Fruit fly (Drosophila melanogaster) whole organism, embryonic: ENCODE data around the gene Arl5.

ENCODE experiments used
- ATbp ChIP-seq: fragments of 200-800 bp; sonication (Bioruptor generic); optimal IDR thresholded peaks from 2 replicates; lab custom pipeline; 2017; ENCODE audit warnings: missing biosample characterization, mild to moderate bottlenecking, missing genetic modification characterization, missing genetic modification reagents
- Antp ChIP-seq: fragments of 200-800 bp; sonication (Bioruptor generic); optimal IDR thresholded peaks from 3 replicates; lab custom pipeline; 2016; ENCODE audit warnings: missing biosample characterization, missing genetic modification characterization
- BtbVII ChIP-seq: fragments of 200-800 bp; sonication (Bioruptor generic); optimal IDR thresholded peaks from 3 replicates; lab custom pipeline; 2017; ENCODE audit warnings: missing biosample characterization, mild to moderate bottlenecking, missing genetic modification characterization
- CG10366 ChIP-seq: fragments of 200-800 bp; sonication (Bioruptor generic); IDR thresholded peaks from 2 replicates; pipeline ENCODE4 v1.3.6; 2022; ENCODE audit warnings: missing biosample characterization, missing genetic modification characterization
- CG11247 ChIP-seq: fragments of 200-800 bp; sonication (Bioruptor generic); IDR thresholded peaks from 2 replicates; pipeline ENCODE4 v1.3.6; 2022; ENCODE audit warnings: missing biosample characterization, missing genetic modification characterization
- CG11560 ChIP-seq: fragments of 200-800 bp; sonication (Bioruptor generic); IDR thresholded peaks from 3 replicates; pipeline ENCODE4 v1.3.6; 2022; ENCODE audit warnings: missing biosample characterization, missing genetic modification characterization
- CG11696 ChIP-seq: fragments of 200-800 bp; sonication (Bioruptor generic); IDR thresholded peaks from 2 replicates; pipeline ENCODE4 v1.3.6; 2022; ENCODE audit warnings: missing biosample characterization, missing genetic modification characterization
- CG12391 ChIP-seq: fragments of 200-800 bp; sonication (Bioruptor generic); optimal IDR thresholded peaks from 3 replicates; lab custom pipeline; 2018; ENCODE audit warnings: missing biosample characterization, mild to moderate bottlenecking, missing genetic modification characterization, moderate library complexity
- CG15073 ChIP-seq: fragments of 200-800 bp; sonication (Bioruptor generic); optimal IDR thresholded peaks from 2 replicates; lab custom pipeline; 2016; ENCODE audit warnings: missing biosample characterization, missing genetic modification characterization
- CG15269 ChIP-seq: fragments of 200-800 bp; sonication (Bioruptor generic); optimal IDR thresholded peaks from 2 replicates; lab custom pipeline; 2018; ENCODE audit warnings: missing biosample characterization, mild to moderate bottlenecking, missing genetic modification characterization, moderate library complexity
- CG16863 ChIP-seq: fragments of 200-800 bp; sonication (Bioruptor generic); optimal IDR thresholded peaks from 3 replicates; lab custom pipeline; 2016; ENCODE audit warnings: missing biosample characterization, missing genetic modification characterization
- CG17568 ChIP-seq: fragments of 200-800 bp; sonication (Bioruptor generic); optimal IDR thresholded peaks from 2 replicates; lab custom pipeline; 2018; ENCODE audit warnings: missing biosample characterization, mild to moderate bottlenecking, missing genetic modification characterization, moderate library complexity
- CG17829 ChIP-seq: fragments of 200-800 bp; optimal IDR thresholded peaks from 2 replicates; lab custom pipeline; 2019; ENCODE audit warnings: missing biosample characterization, mild to moderate bottlenecking, missing genetic modification characterization, moderate library complexity
- CG34224 ChIP-seq: fragments of 200-800 bp; sonication (Bioruptor generic); IDR thresholded peaks from 3 replicates; pipeline ENCODE4 v1.3.6; 2022; ENCODE audit warnings: missing biosample characterization, missing genetic modification characterization; ENCODE audit not compliant: partially characterized antibody
- CG4424 ChIP-seq: fragments of 200-800 bp; sonication (Bioruptor generic); optimal IDR thresholded peaks from 3 replicates; lab custom pipeline; 2016; ENCODE audit warnings: missing biosample characterization, missing genetic modification characterization
- CG4730 ChIP-seq: fragments of 200-800 bp; sonication (Bioruptor generic); IDR thresholded peaks from 2 replicates; pipeline ENCODE4 v1.3.6; 2022; ENCODE audit warnings: missing biosample characterization, missing genetic modification characterization
- CG6813 ChIP-seq: fragments of 200-800 bp; sonication (Bioruptor generic); optimal IDR thresholded peaks from 2 replicates; lab custom pipeline; 2017; ENCODE audit warnings: missing biosample characterization, missing genetic modification characterization, mild to moderate bottlenecking, moderate library complexity, missing genetic modification reagents
- CG7745 ChIP-seq: fragments of 200-800 bp; sonication (Bioruptor generic); optimal IDR thresholded peaks from 2 replicates; lab custom pipeline; 2018; ENCODE audit warnings: missing biosample characterization, mild to moderate bottlenecking, missing genetic modification characterization, moderate library complexity
- CG8944 ChIP-seq: fragments of 200-800 bp; sonication (Bioruptor generic); optimal IDR thresholded peaks from 3 replicates; lab custom pipeline; 2016; ENCODE audit warnings: missing biosample characterization, missing genetic modification characterization
- CrebB ChIP-seq: fragments of 200-800 bp; sonication (Bioruptor generic); optimal IDR thresholded peaks from 3 replicates; lab custom pipeline; 2018; ENCODE audit warnings: missing biosample characterization, mild to moderate bottlenecking, missing genetic modification characterization
- Dbx ChIP-seq: fragments of 200-800 bp; sonication (Bioruptor generic); IDR thresholded peaks from 3 replicates; pipeline ENCODE4 v1.3.6; 2022; ENCODE audit warnings: missing biosample characterization, missing genetic modification characterization
- Dek ChIP-seq: fragments of 200-800 bp; sonication (Bioruptor generic); optimal IDR thresholded peaks from 3 replicates; lab custom pipeline; 2019; ENCODE audit warnings: missing biosample characterization, mild to moderate bottlenecking, missing genetic modification characterization, moderate library complexity
- Doc2 ChIP-seq: fragments of 200-800 bp; sonication (Bioruptor generic); IDR thresholded peaks from 2 replicates; pipeline ENCODE4 v1.3.6; 2022; ENCODE audit warnings: missing biosample characterization, missing genetic modification characterization
- Elba2 ChIP-seq: fragments of 200-800 bp; sonication (Bioruptor generic); optimal IDR thresholded peaks from 3 replicates; lab custom pipeline; 2016; ENCODE audit warnings: missing biosample characterization, missing genetic modification characterization
- Fer3 ChIP-seq: fragments of 200-800 bp; sonication (Bioruptor generic); optimal IDR thresholded peaks from 2 replicates; lab custom pipeline; 2018; ENCODE audit warnings: missing biosample characterization, mild to moderate bottlenecking, missing genetic modification characterization, moderate library complexity
- Hr3 ChIP-seq: fragments of 200-800 bp; sonication (Bioruptor generic); optimal IDR thresholded peaks from 3 replicates; lab custom pipeline; 2016; ENCODE audit warnings: missing biosample characterization, missing genetic modification characterization
- Hr51 ChIP-seq, 2 experiments: fragments of 200-800 bp; sonication (Bioruptor generic); optimal IDR thresholded peaks; 2 replicates in 1 of 2; 3 replicates in 1 of 2; lab custom pipeline; 2016 to 2018; ENCODE audit warnings: missing biosample characterization in 2 of 2, missing genetic modification characterization in 2 of 2, mild to moderate bottlenecking in 1 of 2, moderate library complexity in 1 of 2
- MBD-R2 ChIP-seq: fragments of 200-800 bp; sonication (Bioruptor generic); IDR thresholded peaks from 2 replicates; pipeline ENCODE4 v1.3.6; 2022; ENCODE audit warnings: missing biosample characterization, missing genetic modification characterization
- Mad ChIP-seq: fragments of 200-800 bp; sonication (Bioruptor generic); optimal IDR thresholded peaks from 2 replicates; lab custom pipeline; 2016; ENCODE audit warnings: missing biosample characterization, missing genetic modification characterization
- Meics ChIP-seq: fragments of 200-800 bp; sonication (Bioruptor generic); optimal IDR thresholded peaks from 2 replicates; lab custom pipeline; 2017; ENCODE audit warnings: missing biosample characterization, mild to moderate bottlenecking, missing genetic modification characterization
- Nf-YB ChIP-seq: fragments of 200-800 bp; sonication (Bioruptor generic); optimal IDR thresholded peaks from 3 replicates; lab custom pipeline; 2019; ENCODE audit warnings: missing biosample characterization, mild to moderate bottlenecking, missing genetic modification characterization, moderate library complexity
- Sox100B ChIP-seq: fragments of 200-800 bp; sonication (Bioruptor generic); optimal IDR thresholded peaks from 3 replicates; lab custom pipeline; 2018; ENCODE audit warnings: missing biosample characterization, mild to moderate bottlenecking, missing genetic modification characterization
- Spps ChIP-seq: fragments of 200-800 bp; sonication (Bioruptor generic); optimal IDR thresholded peaks from 2 replicates; lab custom pipeline; 2018; ENCODE audit warnings: missing biosample characterization, mild to moderate bottlenecking, missing genetic modification characterization
- Tbp ChIP-seq: fragments of >200 bp; optimal IDR thresholded peaks from 2 replicates; lab custom pipeline; 2018; ENCODE audit warnings: missing biosample characterization, missing genetic modification characterization
- aop ChIP-seq: fragments of 200-800 bp; sonication (Bioruptor generic); IDR thresholded peaks from 2 replicates; pipeline ENCODE4 v1.3.6; 2022; ENCODE audit warnings: missing biosample characterization, missing genetic modification characterization
- cg ChIP-seq: fragments of 200-800 bp; sonication (Bioruptor generic); optimal IDR thresholded peaks from 3 replicates; lab custom pipeline; 2019; ENCODE audit warnings: missing biosample characterization, mild to moderate bottlenecking, missing genetic modification characterization, moderate library complexity
- chinmo ChIP-seq: fragments of 200-800 bp; sonication (Bioruptor generic); IDR thresholded peaks from 4 replicates; pipeline ENCODE4 v1.3.6; 2022; ENCODE audit warnings: missing biosample characterization, missing genetic modification characterization; ENCODE audit not compliant: partially characterized antibody
- corto ChIP-seq: fragments of 200-800 bp; sonication (Bioruptor generic); optimal IDR thresholded peaks from 2 replicates; lab custom pipeline; 2016; ENCODE audit warnings: missing biosample characterization, mild to moderate bottlenecking, missing genetic modification characterization, moderate library complexity
- gcm ChIP-seq: fragments of 200-800 bp; sonication (Bioruptor generic); optimal IDR thresholded peaks from 2 replicates; lab custom pipeline; 2019; ENCODE audit warnings: missing biosample characterization, mild to moderate bottlenecking, missing genetic modification characterization, moderate library complexity
- jigr1 ChIP-seq: fragments of 200-800 bp; sonication (Bioruptor generic); IDR thresholded peaks from 3 replicates; pipeline ENCODE4 v1.3.6; 2022; ENCODE audit warnings: missing biosample characterization, missing genetic modification characterization
- klu ChIP-seq: fragments of 200-800 bp; sonication (Bioruptor generic); IDR thresholded peaks from 2 replicates; pipeline ENCODE4 v1.3.6; 2022; ENCODE audit warnings: missing biosample characterization, missing genetic modification characterization
- pzg ChIP-seq: fragments of 200-800 bp; sonication (Bioruptor generic); optimal IDR thresholded peaks from 3 replicates; lab custom pipeline; 2018; ENCODE audit warnings: missing biosample characterization, mild to moderate bottlenecking, missing genetic modification characterization, moderate library complexity
- sens ChIP-seq: fragments of 200-800 bp; sonication (Bioruptor generic); peaks from one replicate; lab custom pipeline; 2016; ENCODE audit warnings: missing biosample characterization, missing genetic modification characterization
- sisA ChIP-seq: fragments of 200-800 bp; sonication (Bioruptor generic); IDR thresholded peaks from 2 replicates; pipeline ENCODE4 v1.3.6; 2022; ENCODE audit warnings: missing biosample characterization, missing genetic modification characterization
- sob ChIP-seq: fragments of 200-800 bp; sonication (Bioruptor generic); IDR thresholded peaks from 2 replicates; pipeline ENCODE4 v1.3.6; 2022; ENCODE audit warnings: missing biosample characterization, missing genetic modification characterization
- ssp ChIP-seq: fragments of 200-800 bp; sonication (Bioruptor generic); IDR thresholded peaks from 2 replicates; pipeline ENCODE4 v1.3.6; 2022; ENCODE audit warnings: missing biosample characterization, missing genetic modification characterization
- trem ChIP-seq: fragments of 200-800 bp; optimal IDR thresholded peaks from 3 replicates; lab custom pipeline; 2019; ENCODE audit warnings: missing biosample characterization, mild to moderate bottlenecking, missing genetic modification characterization, moderate library complexity
- twi ChIP-seq: fragments of 200-800 bp; optimal IDR thresholded peaks from 2 replicates; lab custom pipeline; 2019; ENCODE audit warnings: missing biosample characterization, mild to moderate bottlenecking, missing genetic modification characterization, moderate library complexity

Arl5 gene

dm6 chr3L:8346100-8346980 is 46.7 kb upstream of the Arl5 start, which contains the start of the genes CG7182 and GAPcenA (continued):
- TF ChIP-seq CG6813 (GFP tag; lab: Kevin White, UChicago) (peak; percentile 13), CG4424 (GFP tag; lab: Kevin White, UChicago) (peak; percentile 69), Mad (GFP tag; lab: Kevin White, UChicago) (no peak), CG15269 (tag; lab: Kevin White, UChicago) (peak; percentile 76), CG17829 (tag; lab: Kevin White, UChicago) (peak; percentile 83), Doc2 (no peak), trem (tag; lab: Kevin White, UChicago) (peak; percentile 84), sisA (peak; percentile 58), Hr3 (GFP tag; lab: Kevin White, UChicago) (peak; percentile 82), CG11560 (tag; lab: Robert Waterston, UW) (peak; percentile 97), Sox100B (no peak), Dbx (GFP tag; lab: Robert Waterston, UW) (peak; percentile 46; the same call in 1 of the 3 replicates), twi (peak; percentile 76), CG10366 (peak; percentile 44), Nf-YB (peak; percentile 57), CG17568 (GFP tag; lab: Kevin White, UChicago) (no peak), MBD-R2 (GFP tag; lab: Robert Waterston, UW) (peak; percentile 53), ATbp (GFP tag; lab: Kevin White, UChicago) (peak; percentile 16), CG15073 (no peak), sob (GFP tag; lab: Robert Waterston, UW) (0 out of 2 replicates have a peak, but pooled peaks have one; percentile 11), CG12391 (tag; lab: Kevin White, UChicago) (peak; percentile 81), Dek (tag; lab: Kevin White, UChicago) (peak; percentile 76), CG4730 (GFP tag; lab: Robert Waterston, UW) (no peak), Hr51 (GFP tag; optimal IDR thresholded peaks at IDR 0.05; lab: Kevin White, UChicago) (peak; percentile 29 to 72), Tbp (GFP tag; lab: Kevin White, UChicago) (no peak), aop (GFP tag; lab: Robert Waterston, UW) (no peak), BtbVII (peak; percentile 66), gcm (GFP tag; lab: Kevin White, UChicago) (no peak), Fer3 (tag; lab: Kevin White, UChicago) (peak; percentile 58), pzg (peak; percentile 36), klu (GFP tag; lab: Robert Waterston, UW) (peak; percentile 26; the same call in 1 of the 2 replicates), CG16863 (GFP tag; lab: Kevin White, UChicago) (no peak), Antp (peak; percentile 16), CG8944 (GFP tag; lab: Kevin White, UChicago) (no peak), CrebB (tag; lab: Kevin White, UChicago) (no peak), CG7745 (tag; lab: Kevin White, UChicago) (no peak), CG34224 (peak; percentile 43; the same call in 1 of the 3 replicates), sens (GFP tag; lab: Kevin White, UChicago) (peak; percentile 84), Elba2 (GFP tag; lab: Kevin White, UChicago) (peak; percentile 60), chinmo (GFP tag; lab: Robert Waterston, UW) (peak; percentile 76; the same call in 1 of the 4 replicates), jigr1 (GFP tag; lab: Robert Waterston, UW) (no peak), CG11696 (no peak), CG11247 (GFP tag; lab: Robert Waterston, UW) (no peak), corto (no peak), ssp (GFP tag; lab: Robert Waterston, UW) (0 out of 2 replicates have a peak, but pooled peaks have one; percentile 31), cg (peak; percentile 31), Spps (tag; lab: Kevin White, UChicago) (peak; percentile 29), Meics (GFP tag; lab: Kevin White, UChicago) (peak; percentile 75)
